Worm (Caenorhabditis elegans): ENCODE data around the gene T04B2.8.

DNA sequence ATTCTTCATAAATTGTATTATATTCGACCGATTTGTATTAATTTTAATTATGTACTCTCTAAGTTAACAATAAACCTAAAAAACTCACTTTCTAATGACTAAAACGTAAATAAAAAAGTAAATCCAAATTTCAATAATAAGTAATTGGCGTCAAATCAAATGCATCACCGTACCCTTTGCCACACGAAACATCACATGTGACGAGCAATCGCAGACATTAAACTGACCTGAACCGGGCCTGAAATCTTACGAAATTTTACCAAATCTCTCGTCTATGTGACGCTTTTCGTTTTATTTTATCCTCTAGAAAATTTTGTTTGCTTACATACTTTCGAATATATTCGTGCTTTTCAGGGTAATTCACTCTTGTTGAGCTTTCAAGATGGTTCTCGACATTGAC, 47.6 kb downstream of the T04B2.8 start, which contains the start of the genes C47E12.2 and sars-1:
- TF ChIP-seq rnt-1 (tag; optimal IDR thresholded peaks at IDR 0.05) (no peak), sptf-1 (tag; optimal IDR thresholded peaks at IDR 0.05) (no peak), zag-1 (tag; optimal IDR thresholded peaks at IDR 0.05) (no peak)

Measured in whole organism, L1 larva.